Fruit fly (Drosophila melanogaster): ENCODE results near the gene CG11885.

DNA sequence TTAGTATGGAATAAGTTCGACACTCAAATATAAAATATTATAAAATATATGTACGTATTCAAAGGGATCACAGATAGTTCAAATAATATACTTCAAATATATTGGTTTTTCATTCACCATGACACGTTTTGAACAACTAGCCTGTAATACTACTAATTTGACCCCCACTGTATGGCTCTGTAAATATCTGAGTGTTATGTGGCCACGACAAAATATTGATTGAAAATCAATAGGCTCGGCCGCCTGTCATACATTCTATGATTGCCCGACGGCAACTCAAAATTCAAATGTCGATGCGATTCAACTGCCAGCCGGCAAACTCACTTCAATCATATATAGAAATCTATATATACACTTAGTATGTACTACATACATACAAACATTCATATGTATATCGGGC is 48.7 kb upstream of the CG11885 start:
- TF ChIP-seq HmgD (GFP tag; optimal IDR thresholded peaks at IDR 0.05) (no peak), repo (GFP tag; optimal IDR thresholded peaks at IDR 0.05) (no peak), ac (GFP tag; optimal IDR thresholded peaks at IDR 0.05) (no peak), Eip74EF (GFP tag; optimal IDR thresholded peaks at IDR 0.05) (no peak), psq (GFP tag; optimal IDR thresholded peaks at IDR 0.05) (no peak)

All from whole organism, embryonic.